Worm (Caenorhabditis elegans): ENCODE results near the gene C50F4.8.

C50F4.8 gene

ce11 chrV:9518832-9519231 is at the start of gene C50F4.8:
Gene C50F4.8, minus strand, starts transcription at chrV:9518859.
- TF ChIP-seq ces-1 (GFP tag; optimal IDR thresholded peaks at IDR 0.05) (no peak), blmp-1 (tag; optimal IDR thresholded peaks at IDR 0.05) (no peak), ztf-11 (tag; optimal IDR thresholded peaks at IDR 0.05) (no peak), unc-120 (tag; optimal IDR thresholded peaks at IDR 0.05; ENCODE audit: poor library complexity, severe bottlenecking) (no peak), pha-4 (tag; optimal IDR thresholded peaks at IDR 0.05) (no peak), mep-1 (tag; optimal IDR thresholded peaks at IDR 0.05) (no peak), hlh-1 (tag; optimal IDR thresholded peaks at IDR 0.05) (no peak), nhr-12 (tag; optimal IDR thresholded peaks at IDR 0.05) (no peak), lsy-2 (tag; optimal IDR thresholded peaks at IDR 0.05) (no peak), nhr-76 (tag; optimal IDR thresholded peaks at IDR 0.05) (no peak), ceh-43 (GFP tag; optimal IDR thresholded peaks at IDR 0.05) (no peak), cnd-1 (tag; optimal IDR thresholded peaks at IDR 0.05) (no peak), bed-3 (GFP tag; optimal IDR thresholded peaks at IDR 0.05) (no peak), unc-39 (tag; optimal IDR thresholded peaks at IDR 0.05) (no peak), mab-5 (tag; optimal IDR thresholded peaks at IDR 0.05) (no peak), snpc-4 (tag; optimal IDR thresholded peaks at IDR 0.05) (no peak), elt-3 (tag; optimal IDR thresholded peaks at IDR 0.05) (no peak), unc-62 (GFP tag; optimal IDR thresholded peaks at IDR 0.05) (no peak)

DNA sequence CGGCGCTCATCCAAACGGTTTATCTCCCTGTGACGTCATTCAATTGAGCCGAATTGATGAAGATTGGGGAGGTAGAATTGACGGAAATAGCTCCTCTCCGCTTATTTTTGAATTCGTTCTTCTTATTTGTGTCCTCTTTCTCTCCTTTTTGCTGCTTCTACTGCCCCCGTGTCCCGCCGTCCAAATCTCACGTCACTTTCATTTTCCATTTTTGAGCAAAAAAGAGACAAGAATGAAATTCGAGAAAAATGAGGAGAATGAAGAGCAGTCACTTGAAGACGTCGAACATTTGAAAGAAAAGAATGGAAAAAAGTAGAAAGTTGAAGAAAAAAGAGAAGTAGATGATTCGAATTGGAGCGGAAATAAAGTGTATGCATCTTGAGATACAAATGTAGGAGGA is 44.9 kb upstream of the C50F4.8 start:
- no peak for TF ChIP-seq tbx-8 (GFP tag; optimal IDR thresholded peaks at IDR 0.05)
- peak; percentile 50 for TF ChIP-seq zip-8 (tag; optimal IDR thresholded peaks at IDR 0.05)

ce11 chrV:9561624-9562179 is 43.0 kb upstream of the C50F4.8 start, which contains the start of gene rgef-1:
Gene rgef-1, minus strand, starts transcription at chrV:9561674.
- no peak for TF ChIP-seq elt-3 (tag; optimal IDR thresholded peaks at IDR 0.05)
- TF ChIP-seq cnd-1 (tag; optimal IDR thresholded peaks at IDR 0.05) = no peak
- TF ChIP-seq sptf-1 (tag; optimal IDR thresholded peaks at IDR 0.05) = peak; percentile 5
- TF ChIP-seq drap-1 (GFP tag; optimal IDR thresholded peaks at IDR 0.05) = no peak
- TF ChIP-seq nhr-76 (tag; optimal IDR thresholded peaks at IDR 0.05) = no peak
- no peak for TF ChIP-seq hlh-1 (tag; optimal IDR thresholded peaks at IDR 0.05)
- no peak for TF ChIP-seq lin-32 (GFP tag; optimal IDR thresholded peaks at IDR 0.05)
- no peak for TF ChIP-seq mep-1 (tag; optimal IDR thresholded peaks at IDR 0.05)
- no peak for TF ChIP-seq unc-39 (tag; optimal IDR thresholded peaks at IDR 0.05)
- no peak for TF ChIP-seq ztf-11 (tag; optimal IDR thresholded peaks at IDR 0.05)
- TF ChIP-seq mls-2 (tag; optimal IDR thresholded peaks at IDR 0.05) = no peak
- peak; percentile 91 for TF ChIP-seq ces-1 (GFP tag; optimal IDR thresholded peaks at IDR 0.05)
- TF ChIP-seq unc-62 (GFP tag; optimal IDR thresholded peaks at IDR 0.05) = no peak

ce11 chrV:9556668-9557067 is 38.0 kb upstream of the C50F4.8 start:
- TF ChIP-seq elt-3 (tag; optimal IDR thresholded peaks at IDR 0.05) (no peak), unc-62 (GFP tag; optimal IDR thresholded peaks at IDR 0.05) (no peak), sem-2 (GFP tag; optimal IDR thresholded peaks at IDR 0.05) (no peak), lin-13 (tag; optimal IDR thresholded peaks at IDR 0.05) (no peak), nhr-2 (tag; optimal IDR thresholded peaks at IDR 0.05) (no peak), mep-1 (tag; optimal IDR thresholded peaks at IDR 0.05) (no peak), drap-1 (GFP tag; optimal IDR thresholded peaks at IDR 0.05) (no peak), mab-5 (tag; optimal IDR thresholded peaks at IDR 0.05) (no peak)

DNA sequence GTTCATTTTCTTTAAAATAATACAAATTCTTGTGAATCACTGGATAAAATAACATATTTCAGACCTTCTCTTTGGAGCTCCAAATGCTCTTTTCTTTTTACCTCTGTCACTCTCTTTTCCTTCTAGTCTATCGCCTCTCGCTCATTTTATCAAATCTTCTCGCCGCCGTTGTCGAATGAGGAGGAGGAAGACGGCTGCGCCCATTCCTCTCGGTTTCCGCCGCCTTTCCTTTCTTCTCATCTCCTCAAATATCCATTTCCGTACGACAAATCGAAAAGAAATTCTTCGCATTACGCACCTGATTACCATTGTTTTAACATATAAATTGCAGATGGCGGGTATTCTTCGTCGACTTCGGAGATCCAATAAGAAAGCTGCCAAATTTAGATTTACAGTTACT is 31.7 kb upstream of the C50F4.8 start, which contains the start of gene ehbp-1:
Gene ehbp-1 (plus strand): TSS at position 332 of the 400 bp plus-strand sequence.
- TF ChIP-seq unc-120 (tag; optimal IDR thresholded peaks at IDR 0.05; ENCODE audit: poor library complexity, severe bottlenecking) (peak; percentile 58), ces-1 (GFP tag; optimal IDR thresholded peaks at IDR 0.05) (peak; percentile 78), ceh-83 (GFP tag; optimal IDR thresholded peaks at IDR 0.05) (no peak), zip-8 (tag; optimal IDR thresholded peaks at IDR 0.05) (no peak)

DNA sequence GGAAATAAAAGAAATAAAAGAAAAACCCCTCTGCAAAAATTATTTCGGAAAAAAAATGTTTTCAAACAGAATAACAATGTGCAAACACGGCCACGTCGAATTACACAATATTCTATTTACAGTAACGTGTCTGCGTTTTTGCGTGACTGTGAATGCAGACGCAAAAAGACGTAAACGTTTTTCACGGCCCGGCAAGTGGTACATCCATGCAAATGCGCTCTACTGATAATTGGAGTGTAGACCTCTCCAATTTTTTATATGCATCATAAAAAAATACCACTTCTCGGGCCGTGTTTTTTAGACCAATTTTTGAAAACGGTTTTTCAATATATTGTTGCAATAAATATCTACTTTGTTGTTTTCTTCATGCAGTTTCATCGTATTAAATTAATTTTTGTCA is 30.8 kb upstream of the C50F4.8 start, which contains the start of gene nstp-10:
Gene nstp-10 (minus strand): TSS at position 378 of the 400 bp plus-strand sequence.
- peak; percentile 47 for TF ChIP-seq lin-13 (tag; optimal IDR thresholded peaks at IDR 0.05)
- no peak for TF ChIP-seq ceh-83 (GFP tag; optimal IDR thresholded peaks at IDR 0.05)
- TF ChIP-seq ces-1 (GFP tag; optimal IDR thresholded peaks at IDR 0.05) = peak; percentile 28
- no peak for TF ChIP-seq drap-1 (GFP tag; optimal IDR thresholded peaks at IDR 0.05)
- no peak for TF ChIP-seq blmp-1 (tag; optimal IDR thresholded peaks at IDR 0.05)
- no peak for TF ChIP-seq ceh-43 (GFP tag; optimal IDR thresholded peaks at IDR 0.05)
- TF ChIP-seq mep-1 (tag; optimal IDR thresholded peaks at IDR 0.05) = peak; percentile 81
- no peak for TF ChIP-seq ztf-11 (tag; optimal IDR thresholded peaks at IDR 0.05)
- peak; percentile 8 for TF ChIP-seq nhr-237 (tag; optimal IDR thresholded peaks at IDR 0.05)
- peak; percentile 84 for TF ChIP-seq lsy-2 (tag; optimal IDR thresholded peaks at IDR 0.05)
